Worm (Caenorhabditis elegans) whole organism, early embryonic: Measurements from ENCODE around the gene F54D8.6.

Source experiments
- ama-1 ChIP-seq: fragments of 150-350 bp; optimal IDR thresholded peaks from 2 replicates; lab custom pipeline; 2014
- ceh-13 ChIP-seq: fragments of 200-800 bp; sonication (Bioruptor generic); optimal IDR thresholded peaks from 2 replicates; lab custom pipeline; 2018; ENCODE audit warnings: mild to moderate bottlenecking, missing genetic modification characterization, missing compliant biosample characterization
- flt-1 ChIP-seq: fragments of 200-800 bp; sonication (Bioruptor generic); IDR thresholded peaks from 2 replicates; pipeline ENCODE4 v1.3.6; 2022; ENCODE audit warnings: missing genetic modification characterization, missing compliant biosample characterization
- hmbx-1 ChIP-seq: sonication (generic microtip); optimal IDR thresholded peaks from 2 replicates; lab custom pipeline; 2016; ENCODE audit warnings: mild to moderate bottlenecking, missing genetic modification characterization, missing compliant biosample characterization
- sea-1 ChIP-seq: fragments of 200-800 bp; sonication (Bioruptor generic); conservative IDR thresholded peaks from 2 replicates; pipeline ENCODE4 v1.3.6; 2022; ENCODE audit warnings: missing genetic modification characterization, missing compliant biosample characterization
- tbx-11 ChIP-seq: fragments of 200-800 bp; sonication (Bioruptor generic); IDR thresholded peaks from 2 replicates; pipeline ENCODE4 v1.3.6; 2022; ENCODE audit warnings: missing genetic modification characterization, missing compliant biosample characterization
- tra-4 ChIP-seq: sonication (generic microtip); optimal IDR thresholded peaks from 2 replicates; lab custom pipeline; 2017; ENCODE audit warnings: missing genetic modification characterization, missing compliant biosample characterization

ce11 chrIII:5124385-5124784 is 21.6 kb downstream of the F54D8.6 start:
- TF ChIP-seq ama-1 (lab: Kevin White, UChicago): no peak
- TF ChIP-seq ceh-13 (GFP tag; lab: Kevin White, UChicago): no peak
- TF ChIP-seq flt-1 (GFP tag; lab: Robert Waterston, UW): no peak
- TF ChIP-seq tbx-11 (GFP tag; lab: Robert Waterston, UW): no peak
- no peak for TF ChIP-seq hmbx-1 (tag; lab: Kevin White, UChicago)
- no peak for TF ChIP-seq sea-1 (GFP tag; lab: Robert Waterston, UW)
- TF ChIP-seq tra-4: no peak
